Fruit fly (Drosophila melanogaster) S2 (cell line): ENCODE data around the gene chb.

Experiments used
- CG8478 ChIP-seq: fragments of >200 bp; optimal IDR thresholded peaks from 2 replicates; lab custom pipeline; 2018
- CTCF ChIP-seq, 2 experiments: fragments of >200 bp; optimal IDR thresholded peaks; 2 replicates each; lab custom pipeline; 2018

chb gene

DNA sequence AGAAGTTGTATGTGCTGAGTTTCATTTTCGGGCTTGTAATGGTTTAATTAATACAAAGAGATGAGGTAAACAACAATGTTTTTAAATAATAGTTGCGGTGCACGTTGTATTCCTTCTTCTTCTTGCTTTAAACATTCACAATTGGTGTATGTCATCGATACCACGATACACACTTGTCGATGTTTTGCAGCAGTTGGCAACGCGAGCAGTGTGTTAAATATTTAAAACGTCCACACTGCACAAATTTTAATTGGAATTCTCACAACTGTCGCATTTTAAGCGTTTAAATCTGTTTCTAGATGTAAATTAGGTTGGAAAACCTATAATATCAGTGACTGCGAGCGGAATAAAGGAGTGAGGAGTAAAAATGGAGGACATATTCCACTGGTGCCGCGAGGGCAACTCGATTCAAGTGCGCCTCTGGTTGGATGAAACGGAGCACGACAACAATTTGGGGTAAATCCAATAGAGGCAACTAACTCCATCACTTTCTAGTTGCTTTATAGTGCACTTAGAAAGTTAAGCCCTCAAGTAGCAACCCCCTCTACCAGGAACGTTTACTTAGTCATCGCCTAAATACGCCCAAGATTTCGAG lies 44.1 kb downstream of the chb start, which contains the start of the genes Trmt112 and Ilk:
Gene Trmt112 (minus strand): TSS at position 143 of the 595 bp plus-strand sequence.
Gene Ilk (plus strand): TSS at position 205 of the 595 bp plus-strand sequence.
- TF ChIP-seq CG8478 (lab: Kevin White, UChicago), result no peak
- peak in 1 of 2 experiments; percentile 4 for TF ChIP-seq CTCF (optimal IDR thresholded peaks at IDR 0.05; lab: Kevin White, UChicago)

DNA sequence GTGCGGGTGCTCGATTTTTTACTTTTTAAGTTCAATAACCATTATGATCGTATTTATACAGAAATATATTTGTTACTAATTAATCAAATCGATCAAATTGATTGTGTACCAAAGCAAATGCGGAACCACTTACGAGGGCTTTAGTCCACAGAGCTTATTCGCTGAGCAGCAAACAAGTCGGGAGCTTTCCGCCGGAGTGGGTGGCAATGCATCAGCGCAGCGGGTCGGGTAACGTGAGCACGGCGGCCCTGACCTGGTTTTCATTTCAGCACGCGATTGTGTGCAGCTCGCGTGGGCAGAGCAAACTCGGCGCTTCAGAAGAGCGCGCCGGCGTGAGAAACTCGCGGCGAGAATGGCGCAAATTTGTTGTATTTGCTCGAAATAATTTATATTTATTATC lies 46.5 kb downstream of the chb start:
- TF ChIP-seq CTCF (optimal IDR thresholded peaks at IDR 0.05; lab: Kevin White, UChicago), result no peak
- no peak for TF ChIP-seq CG8478 (lab: Kevin White, UChicago)

DNA sequence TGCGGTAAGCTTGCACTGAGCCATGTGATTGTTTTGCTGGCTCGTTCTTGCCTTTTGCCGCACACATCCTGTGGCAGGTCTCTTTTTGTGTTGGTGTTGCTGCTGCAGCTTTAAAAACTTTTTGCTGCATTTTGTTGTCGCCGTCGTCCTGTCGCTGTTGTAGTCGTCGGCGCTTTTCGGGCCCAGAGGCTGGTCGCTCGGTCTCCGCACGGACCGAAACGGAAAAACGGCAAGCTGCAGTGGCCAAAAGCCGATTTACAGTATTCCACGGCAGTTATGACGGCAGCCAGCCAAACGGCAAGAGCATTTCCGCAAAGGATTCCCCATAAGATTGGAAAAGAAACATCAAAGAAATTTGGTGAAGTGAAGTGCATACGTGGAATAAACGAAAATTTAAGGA lies 47.4 kb downstream of the chb start, which contains the start of gene CG43219:
Gene CG43219 (plus strand): TSS at position 301 of the 400 bp plus-strand sequence.
- TF ChIP-seq CG8478 (lab: Kevin White, UChicago) (no peak), CTCF (optimal IDR thresholded peaks at IDR 0.05; lab: Kevin White, UChicago) (no peak)

DNA sequence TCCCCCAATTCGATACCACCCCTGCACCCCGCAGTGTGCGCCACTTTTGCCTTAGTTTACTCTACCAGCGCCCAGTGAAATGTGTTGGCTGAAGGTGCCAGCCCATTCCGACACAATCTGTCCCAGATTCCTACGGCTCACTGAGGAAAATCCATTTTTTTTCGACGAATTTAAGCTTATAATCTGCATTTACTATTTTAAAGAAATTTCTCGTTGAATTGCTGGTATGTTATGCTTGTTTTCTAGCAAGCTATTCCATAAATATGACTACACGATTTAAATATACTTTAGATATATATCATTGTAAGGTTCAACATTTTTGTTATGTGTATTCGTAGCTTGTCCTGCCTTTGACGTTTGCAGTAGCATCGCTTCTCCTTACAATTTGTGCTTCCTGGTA lies 50.6 kb downstream of the chb start:
- TF ChIP-seq CTCF (optimal IDR thresholded peaks at IDR 0.05; lab: Kevin White, UChicago) (no peak), CG8478 (lab: Kevin White, UChicago) (no peak)

DNA sequence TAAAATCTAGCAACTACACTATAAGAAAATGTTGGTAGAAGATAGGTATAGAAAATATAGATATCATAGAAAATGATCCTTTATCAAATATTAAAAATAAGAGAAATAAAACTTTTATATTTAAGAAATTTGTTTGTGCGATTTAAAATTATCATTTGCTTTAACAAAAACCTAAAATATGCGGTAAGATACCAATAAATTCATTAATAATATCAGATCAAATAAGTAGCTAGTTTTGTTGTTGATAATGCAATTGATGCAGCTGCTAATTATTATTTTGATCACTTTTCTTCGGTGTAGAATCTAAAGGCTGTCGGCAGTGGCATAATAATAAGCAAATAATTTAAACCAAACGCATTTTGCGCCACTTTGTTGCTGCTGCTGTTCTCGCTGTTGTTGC lies 51.6 kb downstream of the chb start:
- TF ChIP-seq CG8478 (lab: Kevin White, UChicago) (no peak), CTCF (optimal IDR thresholded peaks at IDR 0.05; lab: Kevin White, UChicago) (no peak)

DNA sequence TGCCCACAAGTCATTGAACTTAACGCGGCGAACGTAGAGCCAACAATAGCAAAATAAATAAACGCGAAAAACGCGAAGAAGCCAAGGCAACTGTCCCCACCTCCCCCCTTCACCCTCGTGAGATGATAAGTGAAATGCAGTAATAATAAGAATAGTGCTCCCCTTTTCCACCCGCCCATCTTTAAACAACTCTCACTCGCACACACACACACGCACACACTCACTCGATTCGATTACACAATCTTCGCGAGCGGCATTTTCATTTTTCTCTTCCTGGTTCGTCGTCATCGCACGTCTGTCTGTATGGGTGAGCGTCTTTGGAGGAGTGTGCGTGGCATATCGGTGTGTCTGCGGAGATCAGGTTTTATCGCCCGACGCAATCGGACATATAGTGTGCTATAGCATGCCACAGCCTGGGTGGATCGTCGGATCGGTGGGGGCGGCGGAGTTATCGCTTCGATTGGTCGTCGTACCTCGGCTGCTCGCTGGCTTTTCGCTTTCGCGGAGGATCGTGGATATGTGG lies 52.1 kb downstream of the chb start:
- no peak for TF ChIP-seq CG8478 (lab: Kevin White, UChicago)

DNA sequence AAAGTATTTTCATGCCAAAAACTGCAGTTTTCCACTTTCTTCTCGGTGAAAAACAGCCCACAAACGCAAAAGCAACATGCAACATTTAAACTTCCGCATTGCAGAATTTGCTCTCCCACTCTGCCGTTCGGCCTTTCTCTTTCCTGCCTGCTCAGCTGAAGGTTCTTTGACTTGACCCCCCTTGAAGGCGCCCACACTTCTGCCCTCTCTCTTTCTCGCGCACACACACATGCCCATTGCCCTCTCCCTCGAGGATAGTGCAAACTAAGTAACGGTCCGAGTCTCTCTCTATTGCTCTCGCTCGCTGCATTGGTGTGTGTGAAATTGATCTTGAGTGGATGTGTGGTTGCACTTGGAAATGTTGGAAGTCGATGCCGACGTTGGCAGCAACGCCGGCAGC lies 53.0 kb downstream of the chb start:
- TF ChIP-seq CTCF (optimal IDR thresholded peaks at IDR 0.05; lab: Kevin White, UChicago) (no peak), CG8478 (lab: Kevin White, UChicago) (no peak)

DNA sequence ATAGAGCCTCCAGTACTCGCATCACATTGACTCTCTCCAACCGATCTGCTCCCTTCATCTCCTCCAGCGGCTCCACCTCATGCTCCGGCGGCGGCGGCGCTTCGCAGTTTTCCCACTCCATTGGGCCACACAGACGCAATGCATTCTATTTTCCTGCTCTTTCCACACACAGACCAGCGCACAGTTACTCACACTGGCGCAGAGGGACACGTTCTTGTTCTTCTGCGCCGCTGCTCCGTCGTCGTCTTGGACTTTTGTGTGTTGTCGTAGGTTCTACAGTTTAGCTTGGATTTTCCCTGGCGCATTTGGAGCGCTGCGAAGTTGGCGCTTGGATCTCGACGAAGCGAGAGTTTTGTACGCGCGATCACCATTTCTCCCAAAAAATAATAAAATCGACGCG lies 53.7 kb downstream of the chb start, which contains the start of gene Eip78C:
Gene Eip78C (plus strand): TSS at position 301 of the 400 bp plus-strand sequence.
- TF ChIP-seq CG8478 (lab: Kevin White, UChicago), result no peak
- no peak for TF ChIP-seq CTCF (optimal IDR thresholded peaks at IDR 0.05; lab: Kevin White, UChicago)

DNA sequence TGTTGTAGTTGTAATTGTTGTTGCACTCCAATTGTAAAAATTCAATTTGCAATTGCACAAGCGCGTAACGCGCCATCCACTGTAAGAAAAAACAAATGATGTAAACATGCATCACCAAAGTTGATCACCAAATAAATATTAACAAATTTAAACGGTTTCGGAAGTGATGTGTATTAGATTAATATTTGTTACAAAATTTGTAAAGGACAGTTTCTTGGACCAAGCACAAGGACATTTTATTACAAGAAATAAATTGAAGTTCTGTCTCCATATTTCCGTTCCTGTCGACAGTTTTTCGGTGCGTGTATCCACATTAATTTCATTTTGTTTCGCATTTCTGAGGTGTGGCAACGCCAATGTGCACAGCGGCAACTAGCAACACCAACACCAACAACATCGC lies 57.1 kb downstream of the chb start:
- TF ChIP-seq CTCF (optimal IDR thresholded peaks at IDR 0.05; lab: Kevin White, UChicago), result no peak
- TF ChIP-seq CG8478 (lab: Kevin White, UChicago), result no peak

DNA sequence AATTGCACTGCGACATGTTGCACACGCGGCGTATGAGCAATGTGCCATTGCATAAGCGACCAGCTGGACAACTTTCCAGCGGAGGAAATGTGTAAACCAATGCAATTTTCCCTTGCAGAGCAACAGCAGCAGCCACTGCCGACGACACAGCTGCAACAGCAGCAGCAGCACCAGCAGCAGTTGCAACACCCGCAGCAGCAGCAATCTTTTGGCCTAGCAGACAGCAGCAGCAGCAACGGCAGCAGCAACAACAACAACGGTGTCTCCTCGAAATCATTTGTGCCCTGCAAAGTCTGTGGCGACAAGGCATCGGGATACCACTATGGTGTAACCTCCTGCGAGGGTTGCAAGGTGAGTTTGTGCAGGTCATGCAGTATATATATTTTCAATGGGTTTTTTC lies 58.1 kb downstream of the chb start:
- TF ChIP-seq CTCF (optimal IDR thresholded peaks at IDR 0.05; lab: Kevin White, UChicago), result no peak
- TF ChIP-seq CG8478 (lab: Kevin White, UChicago), result no peak
